Fruit fly (Drosophila melanogaster): ENCODE data around the gene AnxB11.
A peak's percentile ranks its signal among the peaks of the same experiment; 100 is the strongest.

Gene AnxB11

dm6 chrX:16426478-16427052 is 4.5 kb upstream of the AnxB11 start (continued):
- TF ChIP-seq CG31441 (GFP tag; IDR thresholded peaks at IDR 0.05) (no peak), CG13894 (tag; optimal IDR thresholded peaks at IDR 0.05) (peak; percentile 15), CG18764 (GFP tag; optimal IDR thresholded peaks at IDR 0.05) (no peak), hth (optimal IDR thresholded peaks at IDR 0.05) (no peak), CG10267 (tag; optimal IDR thresholded peaks at IDR 0.05) (no peak), pan (optimal IDR thresholded peaks at IDR 0.05) (no peak), pan (GFP tag; optimal IDR thresholded peaks at IDR 0.05 in 1 of 2, IDR thresholded peaks at IDR 0.05 in 1 of 2) (no peak), wek (GFP tag; optimal IDR thresholded peaks at IDR 0.05) (no peak), ttk (GFP tag; IDR thresholded peaks at IDR 0.05) (no peak), Dek (tag; optimal IDR thresholded peaks at IDR 0.05) (no peak), lilli (GFP tag; optimal IDR thresholded peaks at IDR 0.05) (no peak), CG15514 (GFP tag; optimal IDR thresholded peaks at IDR 0.05) (peak; percentile 1), dpn (GFP tag; optimal IDR thresholded peaks at IDR 0.05) (no peak), zf30C (GFP tag; optimal IDR thresholded peaks at IDR 0.05) (no peak), ase (GFP tag; IDR thresholded peaks at IDR 0.05) (no peak), crol (GFP tag; IDR thresholded peaks at IDR 0.05) (peak; percentile 68), CG13424 (tag; optimal IDR thresholded peaks at IDR 0.05) (no peak), Sox100B (GFP tag; optimal IDR thresholded peaks at IDR 0.05) (no peak), Camta (GFP tag; optimal IDR thresholded peaks at IDR 0.05) (no peak), pros (GFP tag; optimal IDR thresholded peaks at IDR 0.05) (peak; percentile 88), fu2 (GFP tag; optimal IDR thresholded peaks at IDR 0.05) (no peak), ap (GFP tag; IDR thresholded peaks at IDR 0.05) (no peak), Mad (GFP tag; optimal IDR thresholded peaks at IDR 0.05) (no peak), D19B (GFP tag; optimal IDR thresholded peaks at IDR 0.05) (no peak), run (tag; optimal IDR thresholded peaks at IDR 0.05) (no peak), bsh (GFP tag; optimal IDR thresholded peaks at IDR 0.05) (peak in 1 of 2 experiments; percentile 7), cg (GFP tag; optimal IDR thresholded peaks at IDR 0.05) (peak; percentile 8), chif (GFP tag; optimal IDR thresholded peaks at IDR 0.05) (no peak), CG10209 (GFP tag; optimal IDR thresholded peaks at IDR 0.05) (no peak), CG10431 (GFP tag; optimal IDR thresholded peaks at IDR 0.05) (no peak), corto (GFP tag; optimal IDR thresholded peaks at IDR 0.05) (no peak), Vsx1 (GFP tag; optimal IDR thresholded peaks at IDR 0.05) (no peak), CG8089 (GFP tag; optimal IDR thresholded peaks at IDR 0.05) (no peak), NK7.1 (GFP tag; optimal IDR thresholded peaks at IDR 0.05) (no peak), crp (GFP tag; optimal IDR thresholded peaks at IDR 0.05) (peak in 1 of 2 experiments; percentile 43), Meics (GFP tag; optimal IDR thresholded peaks at IDR 0.05) (no peak), Stat92E (GFP tag; optimal IDR thresholded peaks at IDR 0.05) (peak in 1 of 3 experiments; percentile 13), lov (optimal IDR thresholded peaks at IDR 0.05) (no peak), lov (GFP tag; IDR thresholded peaks at IDR 0.05) (no peak), fd64A (GFP tag; optimal IDR thresholded peaks at IDR 0.05) (no peak), CG12104 (GFP tag; optimal IDR thresholded peaks at IDR 0.05) (no peak), CG12659 (GFP tag; optimal IDR thresholded peaks at IDR 0.05) (no peak), Hr3 (GFP tag; optimal IDR thresholded peaks at IDR 0.05) (no peak), CG8924 (tag; optimal IDR thresholded peaks at IDR 0.05) (peak; percentile 6), fd3F (GFP tag; optimal IDR thresholded peaks at IDR 0.05) (no peak), Side (GFP tag; optimal IDR thresholded peaks at IDR 0.05) (no peak), CoRest (tag; optimal IDR thresholded peaks at IDR 0.05) (peak; percentile 1), CG16863 (GFP tag; optimal IDR thresholded peaks at IDR 0.05) (no peak), D19A (tag; optimal IDR thresholded peaks at IDR 0.05) (no peak), CG3847 (GFP tag; IDR thresholded peaks at IDR 0.05) (no peak), Dip3 (GFP tag; optimal IDR thresholded peaks at IDR 0.05) (no peak)

All from whole organism, embryonic.